Worm (Caenorhabditis elegans) whole organism, L3 larva: ENCODE data around the gene ncr-1.

Experiments
- R02D3.7 ChIP-seq: fragments of 150-350 bp; optimal IDR thresholded peaks from 2 replicates; lab custom pipeline; 2014; ENCODE audit warnings: missing biosample characterization, missing genetic modification characterization
- ZK546.5 ChIP-seq: sonication (generic microtip); optimal IDR thresholded peaks from 2 replicates; lab custom pipeline; 2017; ENCODE audit warnings: missing biosample characterization, missing genetic modification characterization
- aly-2 ChIP-seq: fragments of 150-350 bp; optimal IDR thresholded peaks from 2 replicates; lab custom pipeline; 2014; ENCODE audit warnings: missing biosample characterization, missing genetic modification characterization
- ama-1 ChIP-seq: fragments of 150-350 bp; optimal IDR thresholded peaks from 2 replicates; lab custom pipeline; 2018
- ceh-28 ChIP-seq: fragments of 150-350 bp; optimal IDR thresholded peaks from 2 replicates; lab custom pipeline; 2014; ENCODE audit warnings: missing biosample characterization, missing genetic modification reagents, missing genetic modification characterization
- ceh-82 ChIP-seq: fragments of 150-350 bp; optimal IDR thresholded peaks from 2 replicates; lab custom pipeline; 2014; ENCODE audit warnings: missing biosample characterization, missing genetic modification characterization
- egl-27 ChIP-seq: sonication (generic microtip); optimal IDR thresholded peaks from 4 replicates; lab custom pipeline; 2017; ENCODE audit warnings: missing biosample characterization, missing genetic modification reagents, missing genetic modification characterization
- egl-5 ChIP-seq: fragments of 150-350 bp; optimal IDR thresholded peaks from 2 replicates; lab custom pipeline; 2017; ENCODE audit warnings: missing biosample characterization, missing genetic modification reagents, missing genetic modification characterization, inconsistent platforms
- elt-1 ChIP-seq: fragments of 150-350 bp; optimal IDR thresholded peaks from 2 replicates; lab custom pipeline; 2014; ENCODE audit warnings: missing biosample characterization, missing genetic modification characterization
- elt-2 ChIP-seq: sonication (generic microtip); optimal IDR thresholded peaks from 2 replicates; lab custom pipeline; 2016; ENCODE audit warnings: missing genetic modification reagents, mild to moderate bottlenecking, missing genetic modification characterization, missing compliant biosample characterization
- elt-3 ChIP-seq, 3 experiments: fragments of 150-350 bp in 1 of 3; sonication (generic microtip) in 2 of 3; optimal IDR thresholded peaks; 2 replicates in 2 of 3; 4 replicates in 1 of 3; lab custom pipeline; 2014 to 2017; ENCODE audit warnings: missing biosample characterization in 3 of 3, missing genetic modification characterization in 3 of 3
- fkh-10 ChIP-seq: sonication (generic microtip); optimal IDR thresholded peaks from 2 replicates; lab custom pipeline; 2017; ENCODE audit warnings: missing biosample characterization, missing genetic modification reagents, missing genetic modification characterization
- fkh-2 ChIP-seq: fragments of 150-350 bp; optimal IDR thresholded peaks from 2 replicates; lab custom pipeline; 2014; ENCODE audit warnings: missing biosample characterization, missing genetic modification reagents, missing genetic modification characterization
- hmg-11 ChIP-seq: sonication (generic microtip); optimal IDR thresholded peaks from 2 replicates; lab custom pipeline; 2016; ENCODE audit warnings: missing genetic modification characterization, missing compliant biosample characterization
- jun-1 ChIP-seq: fragments of 150-350 bp; optimal IDR thresholded peaks from 2 replicates; lab custom pipeline; 2014; ENCODE audit warnings: missing biosample characterization, missing genetic modification reagents, missing genetic modification characterization
- lin-15B ChIP-seq: fragments of 150-350 bp; optimal IDR thresholded peaks from 2 replicates; lab custom pipeline; 2014; ENCODE audit warnings: missing biosample characterization, missing genetic modification characterization
- lin-39 ChIP-seq: fragments of 150-350 bp; optimal IDR thresholded peaks from 2 replicates; lab custom pipeline; 2018; ENCODE audit warnings: missing biosample characterization, missing genetic modification reagents, missing genetic modification characterization
- lsy-12 ChIP-seq: sonication (generic microtip); optimal IDR thresholded peaks from 2 replicates; lab custom pipeline; 2016; ENCODE audit warnings: mild to moderate bottlenecking, missing genetic modification characterization, missing compliant biosample characterization
- mdl-1 ChIP-seq: fragments of 150-350 bp; optimal IDR thresholded peaks from 2 replicates; lab custom pipeline; 2014; ENCODE audit warnings: missing biosample characterization, missing genetic modification characterization
- mml-1 ChIP-seq: fragments of 150-350 bp; sonication (generic microtip); optimal IDR thresholded peaks from 3 replicates; lab custom pipeline; 2014; ENCODE audit warnings: missing biosample characterization, missing genetic modification characterization
- nfya-1 ChIP-seq: sonication (generic microtip); optimal IDR thresholded peaks from 2 replicates; lab custom pipeline; 2017; ENCODE audit warnings: missing genetic modification characterization, mild to moderate bottlenecking, missing compliant biosample characterization, antibody characterized with exemption, moderate library complexity; ENCODE audit not compliant: insufficient read depth
- nhr-11 ChIP-seq: fragments of 150-350 bp; optimal IDR thresholded peaks from 2 replicates; lab custom pipeline; 2014; ENCODE audit warnings: missing biosample characterization, missing genetic modification characterization
- nhr-12 ChIP-seq: fragments of 150-350 bp; optimal IDR thresholded peaks from 2 replicates; lab custom pipeline; 2014; ENCODE audit warnings: missing biosample characterization, missing genetic modification characterization
- nhr-23 ChIP-seq: fragments of 150-350 bp; optimal IDR thresholded peaks from 2 replicates; lab custom pipeline; 2014; ENCODE audit warnings: missing biosample characterization, missing genetic modification reagents, missing genetic modification characterization
- nhr-237 ChIP-seq: fragments of 150-350 bp; optimal IDR thresholded peaks from 2 replicates; lab custom pipeline; 2014; ENCODE audit warnings: missing biosample characterization, missing genetic modification characterization
- nhr-25 ChIP-seq: sonication (generic microtip); optimal IDR thresholded peaks from 2 replicates; lab custom pipeline; 2017; ENCODE audit warnings: missing biosample characterization, missing genetic modification characterization
- nhr-28 ChIP-seq: fragments of 150-350 bp; optimal IDR thresholded peaks from 2 replicates; lab custom pipeline; 2014; ENCODE audit warnings: missing biosample characterization, missing genetic modification characterization
- nhr-43 ChIP-seq: sonication (generic microtip); optimal IDR thresholded peaks from 2 replicates; lab custom pipeline; 2016; ENCODE audit warnings: mild to moderate bottlenecking, missing genetic modification characterization, missing compliant biosample characterization; ENCODE audit not compliant: poor library complexity, severe bottlenecking
- nhr-76 ChIP-seq: fragments of 150-350 bp; sonication (generic microtip); optimal IDR thresholded peaks from 5 replicates; lab custom pipeline; 2014; ENCODE audit warnings: missing biosample characterization, missing genetic modification characterization
- pha-4 ChIP-seq: fragments of 150-350 bp; optimal IDR thresholded peaks from 2 replicates; lab custom pipeline; 2014; ENCODE audit warnings: missing biosample characterization, missing genetic modification reagents, missing genetic modification characterization
- pqm-1 ChIP-seq: fragments of 150-350 bp; optimal IDR thresholded peaks from 2 replicates; lab custom pipeline; 2017; ENCODE audit warnings: missing biosample characterization, missing genetic modification characterization, inconsistent platforms
- skn-1 ChIP-seq: fragments of 150-350 bp; optimal IDR thresholded peaks from 2 replicates; lab custom pipeline; 2014; ENCODE audit warnings: missing biosample characterization, missing genetic modification characterization
- snpc-4 ChIP-seq: fragments of 150-350 bp; optimal IDR thresholded peaks from 2 replicates; lab custom pipeline; 2014; ENCODE audit warnings: missing biosample characterization, missing genetic modification characterization
- tbx-2 ChIP-seq: sonication (generic microtip); optimal IDR thresholded peaks from 2 replicates; lab custom pipeline; 2016; ENCODE audit warnings: mild to moderate bottlenecking, missing genetic modification characterization, missing compliant biosample characterization
- unc-39 ChIP-seq: sonication (generic microtip); optimal IDR thresholded peaks from 4 replicates; lab custom pipeline; 2017; ENCODE audit warnings: missing biosample characterization, missing genetic modification characterization
- unc-62 ChIP-seq: fragments of 150-350 bp; sonication (generic microtip); optimal IDR thresholded peaks from 4 replicates; lab custom pipeline; 2014; ENCODE audit warnings: missing biosample characterization, missing genetic modification reagents, missing genetic modification characterization
- zag-1 ChIP-seq: fragments of 150-350 bp; optimal IDR thresholded peaks from 2 replicates; lab custom pipeline; 2014; ENCODE audit warnings: missing biosample characterization, missing genetic modification characterization
- ztf-11 ChIP-seq: fragments of 150-350 bp; optimal IDR thresholded peaks from 2 replicates; lab custom pipeline; 2014; ENCODE audit warnings: missing biosample characterization, missing genetic modification characterization
- ztf-4 ChIP-seq: fragments of 150-350 bp; optimal IDR thresholded peaks from 2 replicates; lab custom pipeline; 2014; ENCODE audit warnings: missing biosample characterization, missing genetic modification characterization

ncr-1 gene

ce11 chrX:4526412-4526811, 37.8 kb upstream of the ncr-1 start (continued):
- no peak for TF ChIP-seq nfya-1
- TF ChIP-seq zag-1 (tag; lab: Kevin White, UChicago) = no peak
- TF ChIP-seq pqm-1 (tag; lab: Kevin White, UChicago) = no peak
- no peak for TF ChIP-seq ztf-4 (tag; lab: Kevin White, UChicago)
- no peak for TF ChIP-seq aly-2 (tag; lab: Kevin White, UChicago)
- peak; percentile 58 for TF ChIP-seq nhr-43 (tag; lab: Kevin White, UChicago)
- TF ChIP-seq nhr-25 (tag; lab: Kevin White, UChicago) = no peak
- no peak for TF ChIP-seq egl-27 (tag; lab: Kevin White, UChicago)
- TF ChIP-seq, all 47 proteins: peak for 9

DNA sequence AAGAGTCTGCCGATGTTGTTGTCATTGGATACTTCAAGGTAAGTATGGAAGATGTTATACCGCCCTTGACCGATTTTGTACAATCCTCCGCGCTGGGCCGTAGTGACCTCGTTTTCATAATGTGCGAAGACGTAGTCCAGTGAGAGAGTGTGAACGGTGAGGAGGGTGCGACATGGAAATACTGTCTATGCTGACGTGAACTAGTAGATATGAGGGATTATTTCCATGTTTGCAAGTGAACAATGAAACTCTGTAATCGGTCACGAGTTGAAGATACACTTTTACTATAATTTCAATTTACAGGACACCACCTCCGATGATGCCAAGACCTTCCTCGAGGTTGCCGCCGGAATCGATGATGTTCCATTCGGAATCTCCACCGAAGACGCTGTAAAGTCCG, 36.2 kb upstream of the ncr-1 start:
- TF ChIP-seq fkh-2 (tag; lab: Kevin White, UChicago) (no peak), nhr-25 (tag; lab: Kevin White, UChicago) (peak; percentile 46), ama-1 (lab: Kevin White, UChicago) (peak; percentile 40), elt-1 (tag; lab: Kevin White, UChicago) (no peak), elt-3 (tag; optimal IDR thresholded peaks at IDR 0.05; lab: Kevin White, UChicago) (no peak), nfya-1 (peak; percentile 23), nhr-237 (tag; lab: Kevin White, UChicago) (no peak), nhr-23 (tag; lab: Kevin White, UChicago) (peak; percentile 56)

ce11 chrX:4523887-4524350, 35.3 kb upstream of the ncr-1 start, which contains the start of gene pdi-2:
TSS of gene pdi-2 (plus strand) at chrX:4524155.
- peak; percentile 91 for TF ChIP-seq nhr-23 (tag; lab: Kevin White, UChicago)
- peak; percentile 36 for TF ChIP-seq tbx-2 (tag; lab: Kevin White, UChicago)
- no peak for TF ChIP-seq ZK546.5 (tag; lab: Kevin White, UChicago)
- TF ChIP-seq nhr-76 (tag; lab: Kevin White, UChicago) = no peak
- no peak for TF ChIP-seq nhr-12 (tag; lab: Kevin White, UChicago)
- TF ChIP-seq snpc-4 (tag; lab: Kevin White, UChicago) = no peak
- TF ChIP-seq lsy-12 = peak; percentile 93
- no peak for TF ChIP-seq nhr-11 (tag; lab: Kevin White, UChicago)
- TF ChIP-seq ceh-28 = peak; percentile 33
- peak; percentile 100 for TF ChIP-seq nfya-1
- TF ChIP-seq nhr-25 (tag; lab: Kevin White, UChicago) = peak; percentile 90
- TF ChIP-seq pha-4 (tag; lab: Kevin White, UChicago) = peak; percentile 66
- TF ChIP-seq mdl-1 (tag; lab: Kevin White, UChicago) = no peak
- peak; percentile 40 for TF ChIP-seq nhr-43 (tag; lab: Kevin White, UChicago)
- no peak for TF ChIP-seq fkh-2 (tag; lab: Kevin White, UChicago)
- peak; percentile 95 for TF ChIP-seq ama-1 (lab: Kevin White, UChicago)
- TF ChIP-seq ztf-4 (tag; lab: Kevin White, UChicago) = no peak
- TF ChIP-seq R02D3.7 (tag; lab: Kevin White, UChicago) = peak; percentile 8
- TF ChIP-seq elt-2 (tag; lab: Kevin White, UChicago) = peak; percentile 74
- peak; percentile 16 for TF ChIP-seq unc-62 (GFP tag; lab: Kevin White, UChicago)
- TF ChIP-seq hmg-11 = peak; percentile 72
- peak; percentile 53 for TF ChIP-seq pqm-1 (tag; lab: Kevin White, UChicago)
- no peak for TF ChIP-seq nhr-28 (tag; lab: Kevin White, UChicago)
- peak; percentile 46 for TF ChIP-seq skn-1 (tag; lab: Kevin White, UChicago)
- peak in 1 of 3 experiments; percentile 34 for TF ChIP-seq elt-3 (tag; optimal IDR thresholded peaks at IDR 0.05; lab: Kevin White, UChicago)
- TF ChIP-seq lin-39 (tag; lab: Kevin White, UChicago) = peak; percentile 91
- no peak for TF ChIP-seq mml-1 (tag; lab: Kevin White, UChicago)
- TF ChIP-seq lin-15B (tag; lab: Kevin White, UChicago) = peak; percentile 81
- peak; percentile 53 for TF ChIP-seq egl-5 (tag; lab: Kevin White, UChicago)
- TF ChIP-seq fkh-10 (GFP tag; lab: Kevin White, UChicago) = peak; percentile 43
- peak; percentile 21 for TF ChIP-seq ceh-82 (tag; lab: Kevin White, UChicago)
- no peak for TF ChIP-seq ztf-11
- TF ChIP-seq elt-1 (tag; lab: Kevin White, UChicago) = peak; percentile 37
- no peak for TF ChIP-seq unc-39 (tag; lab: Kevin White, UChicago)
- TF ChIP-seq aly-2 (tag; lab: Kevin White, UChicago) = no peak
- no peak for TF ChIP-seq nhr-237 (tag; lab: Kevin White, UChicago)
- peak; percentile 63 for TF ChIP-seq jun-1 (tag; lab: Kevin White, UChicago)
- no peak for TF ChIP-seq egl-27 (tag; lab: Kevin White, UChicago)
